Fruit fly (Drosophila melanogaster): Measurements from ENCODE around the gene Coq8.

The Coq8 gene

dm6 chrX:12925426-12926256 is 24.7 kb upstream of the Coq8 start (continued):
- peak; percentile 54; the same call in 1 of the 3 replicates for TF ChIP-seq Dbx (GFP tag; IDR thresholded peaks at IDR 0.05)
- TF ChIP-seq HLHmδ (GFP tag; optimal IDR thresholded peaks at IDR 0.05) = no peak
- TF ChIP-seq H2.0 (GFP tag; IDR thresholded peaks at IDR 0.05) = peak; percentile 65
- peak; percentile 37 for TF ChIP-seq CG18619 (GFP tag; optimal IDR thresholded peaks at IDR 0.05)
- peak; percentile 5 for TF ChIP-seq tio (GFP tag; optimal IDR thresholded peaks at IDR 0.05)
- TF ChIP-seq CG8478 (optimal IDR thresholded peaks at IDR 0.05) = no peak
- TF ChIP-seq gsb (GFP tag; IDR thresholded peaks at IDR 0.05) = no peak
- peak; percentile 24 for TF ChIP-seq CG12104 (GFP tag; optimal IDR thresholded peaks at IDR 0.05)
- TF ChIP-seq ftz-f1 (GFP tag; optimal IDR thresholded peaks at IDR 0.05) = no peak
- no peak for TF ChIP-seq CG1603 (tag; optimal IDR thresholded peaks at IDR 0.05)
- TF ChIP-seq HLH4C (GFP tag; IDR thresholded peaks at IDR 0.05; ENCODE audit: partially characterized antibody) = no peak
- peak; percentile 42; the same call in 1 of the 2 replicates for TF ChIP-seq lmd (GFP tag; IDR thresholded peaks at IDR 0.05)
- no peak for TF ChIP-seq Vsx1 (GFP tag; optimal IDR thresholded peaks at IDR 0.05)
- TF ChIP-seq CoRest (tag; optimal IDR thresholded peaks at IDR 0.05) = peak; percentile 66
- peak; percentile 83 for TF ChIP-seq HLH3B (GFP tag; IDR thresholded peaks at IDR 0.05)
- TF ChIP-seq CG13624 (GFP tag; optimal IDR thresholded peaks at IDR 0.05) = no peak
- peak; percentile 76 for TF ChIP-seq Fer1 (GFP tag; optimal IDR thresholded peaks at IDR 0.05)
- TF ChIP-seq bab2 (GFP tag; optimal IDR thresholded peaks at IDR 0.05) = no peak
- peak; percentile 25 for TF ChIP-seq Fer3 (tag; optimal IDR thresholded peaks at IDR 0.05)
- TF ChIP-seq nerfin-1 (tag; optimal IDR thresholded peaks at IDR 0.05) = peak; percentile 23
- no peak for TF ChIP-seq Abd-B (GFP tag; optimal IDR thresholded peaks at IDR 0.05)
- TF ChIP-seq CG8924 (tag; optimal IDR thresholded peaks at IDR 0.05) = peak; percentile 74
- TF ChIP-seq CG10979 (tag; optimal IDR thresholded peaks at IDR 0.05) = peak; percentile 75
- TF ChIP-seq CG14667 (GFP tag; IDR thresholded peaks at IDR 0.05) = peak; percentile 50; the same call in 1 of the 2 replicates
- TF ChIP-seq trem (tag; optimal IDR thresholded peaks at IDR 0.05) = peak; percentile 40
- TF ChIP-seq CG4854 (GFP tag; optimal IDR thresholded peaks at IDR 0.05) = no peak
- peak; percentile 55 for TF ChIP-seq phol (tag; optimal IDR thresholded peaks at IDR 0.05)
- peak; percentile 48 for TF ChIP-seq sug (tag; optimal IDR thresholded peaks at IDR 0.05)
- peak; percentile 69 for TF ChIP-seq CG18262 (tag; optimal IDR thresholded peaks at IDR 0.05)
- no peak for TF ChIP-seq CG11560 (tag; IDR thresholded peaks at IDR 0.05)
- peak; percentile 48 for TF ChIP-seq Hand (GFP tag; optimal IDR thresholded peaks at IDR 0.05)
- peak; percentile 70; the same call in 1 of the 2 replicates for TF ChIP-seq onecut (GFP tag; IDR thresholded peaks at IDR 0.05)
- peak; percentile 19; the same call in 1 of the 3 replicates for TF ChIP-seq Mrtf (GFP tag; IDR thresholded peaks at IDR 0.05)
- TF ChIP-seq CG30020 (tag; optimal IDR thresholded peaks at IDR 0.05) = peak; percentile 32
- TF ChIP-seq CG12659 (GFP tag; optimal IDR thresholded peaks at IDR 0.05) = peak; percentile 29
- no peak for TF ChIP-seq fd64A (GFP tag; optimal IDR thresholded peaks at IDR 0.05)
- no peak for TF ChIP-seq oc (tag; optimal IDR thresholded peaks at IDR 0.05)
- TF ChIP-seq CG3995 (GFP tag; optimal IDR thresholded peaks at IDR 0.05) = no peak
- TF ChIP-seq pzg (GFP tag; optimal IDR thresholded peaks at IDR 0.05) = no peak
- peak; percentile 31 for TF ChIP-seq Dek (tag; optimal IDR thresholded peaks at IDR 0.05)
- TF ChIP-seq Xrp1 (GFP tag; IDR thresholded peaks at IDR 0.05) = peak; percentile 78
- no peak for TF ChIP-seq Hr39 (optimal IDR thresholded peaks at IDR 0.05)
- TF ChIP-seq CG18599 (GFP tag; optimal IDR thresholded peaks at IDR 0.05) = peak; percentile 85
- TF ChIP-seq E2f2 (GFP tag; IDR thresholded peaks at IDR 0.05) = peak; percentile 62
- peak; percentile 38 for TF ChIP-seq CG4424 (GFP tag; optimal IDR thresholded peaks at IDR 0.05)
- peak; percentile 42; the same call in 1 of the 2 replicates for TF ChIP-seq seq (GFP tag; IDR thresholded peaks at IDR 0.05)
- peak; percentile 69 for TF ChIP-seq CG34422 (GFP tag; IDR thresholded peaks at IDR 0.05)
- peak; percentile 51 for TF ChIP-seq CG10209 (GFP tag; optimal IDR thresholded peaks at IDR 0.05)
- no peak for TF ChIP-seq aop (GFP tag; IDR thresholded peaks at IDR 0.05)

Measured in whole organism, embryonic.